Worm (Caenorhabditis elegans) whole organism, late embryonic: ENCODE results near the gene C18G1.8.

Source experiments
- ceh-2 ChIP-seq: sonication (generic microtip); optimal IDR thresholded peaks from 2 replicates; lab custom pipeline; 2016; ENCODE audit warnings: missing genotype, missing genetic modification characterization, missing compliant biosample characterization
- elt-4 ChIP-seq: sonication (generic microtip); optimal IDR thresholded peaks from 2 replicates; lab custom pipeline; 2016; ENCODE audit warnings: missing genetic modification characterization, missing compliant biosample characterization
- hlh-30 ChIP-seq: sonication (generic microtip); optimal IDR thresholded peaks from 2 replicates; lab custom pipeline; 2017; ENCODE audit warnings: antibody characterized with exemption, missing genetic modification characterization, missing compliant biosample characterization; ENCODE audit not compliant: insufficient read depth

- TF ChIP-seq ceh-2 (tag; lab: Kevin White, UChicago) (no peak), hlh-30 (tag; lab: Kevin White, UChicago) (no peak), elt-4 (tag; lab: Kevin White, UChicago) (no peak)
Observed at ce11 chrV:4770408-4770947, 4.1 kb upstream of the C18G1.8 start, which contains the start of gene elt-7.
